Fruit fly (Drosophila melanogaster): Measurements from ENCODE around the gene CG31809.

DNA sequence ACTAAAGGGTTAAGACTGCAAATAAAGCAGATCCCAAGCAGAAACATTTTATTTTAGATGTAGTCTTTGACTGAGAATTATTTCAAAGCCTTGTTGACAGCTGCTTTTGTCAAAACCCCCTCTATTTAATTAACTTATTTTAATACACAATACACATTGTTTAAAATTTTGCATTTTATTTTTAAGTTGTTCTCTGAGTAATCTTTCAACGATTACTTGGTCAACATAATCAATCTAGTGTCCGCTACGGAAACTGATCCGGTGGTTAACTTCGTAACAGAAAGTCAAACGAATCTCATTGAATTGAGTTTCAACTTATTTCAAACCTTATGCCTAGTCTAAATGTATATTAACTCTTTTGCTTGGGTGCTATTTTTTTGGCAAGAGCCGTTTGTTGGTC is 41.9 kb upstream of the CG31809 start, which contains the start of gene CG31805:
- TF ChIP-seq Gug (GFP tag; IDR thresholded peaks at IDR 0.05) (no peak), CG16779 (tag; optimal IDR thresholded peaks at IDR 0.05) (no peak), CG6792 (GFP tag; optimal IDR thresholded peaks at IDR 0.05) (no peak), CG11902 (GFP tag; optimal IDR thresholded peaks at IDR 0.05) (no peak), CG3919 (GFP tag; optimal IDR thresholded peaks at IDR 0.05) (no peak), CG32006 (GFP tag; optimal IDR thresholded peaks at IDR 0.05) (no peak), Eip78C (GFP tag) (no peak), CG8632 (GFP tag; optimal IDR thresholded peaks at IDR 0.05) (no peak), Lpt (GFP tag; optimal IDR thresholded peaks at IDR 0.05) (no peak)

Measured in whole organism, prepupa.